Worm (Caenorhabditis elegans) whole organism, L4 larva: Measurements from ENCODE around the gene ubc-8.

Source experiments
- D1046.2 ChIP-seq: fragments of 200-800 bp; sonication (Bioruptor generic); IDR thresholded peaks from 2 replicates; pipeline ENCODE4 v1.3.6; 2022; ENCODE audit warnings: missing genetic modification characterization, missing compliant biosample characterization
- F10B5.3 ChIP-seq: sonication (generic microtip); optimal IDR thresholded peaks from 2 replicates; lab custom pipeline; 2016; ENCODE audit warnings: mild to moderate bottlenecking, missing genetic modification characterization, missing compliant biosample characterization
- F26F4.8 ChIP-seq: fragments of 200-800 bp; sonication (Bioruptor generic); conservative IDR thresholded peaks from 2 replicates; pipeline ENCODE4 v1.3.6; 2022; ENCODE audit warnings: missing genetic modification characterization, missing compliant biosample characterization
- F37D6.2 ChIP-seq: sonication (generic microtip); optimal IDR thresholded peaks from 2 replicates; lab custom pipeline; 2016; ENCODE audit warnings: mild to moderate bottlenecking, missing genetic modification characterization, missing compliant biosample characterization
- T20F7.1 ChIP-seq: fragments of 200-800 bp; sonication (Bioruptor generic); optimal IDR thresholded peaks from 2 replicates; lab custom pipeline; 2018; ENCODE audit warnings: mild to moderate bottlenecking, missing genetic modification characterization, missing compliant biosample characterization
- Y5F2A.4 ChIP-seq: fragments of 200-800 bp; sonication (Bioruptor generic); optimal IDR thresholded peaks from 2 replicates; lab custom pipeline; 2018; ENCODE audit warnings: mild to moderate bottlenecking, missing genetic modification characterization, missing compliant biosample characterization
- ama-1 ChIP-seq: fragments of 150-350 bp; optimal IDR thresholded peaks from 2 replicates; lab custom pipeline; 2014; ENCODE audit warnings: inconsistent platforms, mixed read lengths
- ceh-28 ChIP-seq: fragments of 150-350 bp; optimal IDR thresholded peaks from 2 replicates; lab custom pipeline; 2014; ENCODE audit warnings: missing biosample characterization, missing genetic modification reagents, missing genetic modification characterization
- ceh-32 ChIP-seq: sonication (generic microtip); optimal IDR thresholded peaks from 2 replicates; lab custom pipeline; 2016; ENCODE audit warnings: mild to moderate bottlenecking, missing genetic modification characterization, missing compliant biosample characterization; ENCODE audit not compliant: poor library complexity
- ceh-62 ChIP-seq: sonication (generic microtip); optimal IDR thresholded peaks from 2 replicates; lab custom pipeline; 2017; ENCODE audit warnings: missing biosample characterization, missing genetic modification characterization
- ceh-82 ChIP-seq: sonication (generic microtip); optimal IDR thresholded peaks from 2 replicates; lab custom pipeline; 2017; ENCODE audit warnings: missing biosample characterization, missing genetic modification characterization
- cey-2 ChIP-seq: sonication (generic microtip); optimal IDR thresholded peaks from 3 replicates; lab custom pipeline; 2017; ENCODE audit warnings: missing genetic modification characterization, mild to moderate bottlenecking, missing compliant biosample characterization, antibody characterized with exemption, borderline replicate concordance; ENCODE audit not compliant: insufficient read depth
- daf-12 ChIP-seq: fragments of 150-350 bp; optimal IDR thresholded peaks from 2 replicates; lab custom pipeline; 2014; ENCODE audit warnings: missing biosample characterization, missing genetic modification reagents, missing genetic modification characterization
- daf-19 ChIP-seq: fragments of 200-800 bp; sonication (Bioruptor generic); conservative IDR thresholded peaks from 2 replicates; pipeline ENCODE4 v1.3.6; 2022; ENCODE audit warnings: missing genetic modification characterization, missing compliant biosample characterization
- daf-8 ChIP-seq: fragments of 200-800 bp; sonication (Bioruptor generic); IDR thresholded peaks from 2 replicates; pipeline ENCODE4 v1.3.6; 2022; ENCODE audit warnings: missing genetic modification characterization, missing compliant biosample characterization
- dmd-8 ChIP-seq: fragments of 200-800 bp; sonication (Bioruptor generic); IDR thresholded peaks from 2 replicates; pipeline ENCODE4 v1.3.6; 2022; ENCODE audit warnings: missing genetic modification characterization, missing compliant biosample characterization
- dmd-9 ChIP-seq: fragments of 200-800 bp; sonication (Bioruptor generic); IDR thresholded peaks from 2 replicates; pipeline ENCODE4 v1.3.6; 2022; ENCODE audit warnings: missing genetic modification reagents, missing genetic modification characterization, missing compliant biosample characterization
- duxl-1 ChIP-seq: sonication (generic microtip); optimal IDR thresholded peaks from 2 replicates; lab custom pipeline; 2016; ENCODE audit warnings: mild to moderate bottlenecking, missing genetic modification characterization, moderate library complexity, missing compliant biosample characterization; ENCODE audit not compliant: poor library complexity
- egl-27 ChIP-seq: sonication (generic microtip); optimal IDR thresholded peaks from 3 replicates; lab custom pipeline; 2017; ENCODE audit warnings: missing biosample characterization, missing genetic modification reagents, missing genetic modification characterization
- fkh-10 ChIP-seq: fragments of 150-350 bp; optimal IDR thresholded peaks from 2 replicates; lab custom pipeline; 2014; ENCODE audit warnings: missing biosample characterization, missing genetic modification reagents, missing genetic modification characterization
- fos-1 ChIP-seq: fragments of 150-350 bp; optimal IDR thresholded peaks from 2 replicates; lab custom pipeline; 2014; ENCODE audit warnings: missing biosample characterization, missing genetic modification characterization
- hmg-1.1 ChIP-seq: fragments of 200-800 bp; sonication (Bioruptor generic); IDR thresholded peaks from 2 replicates; pipeline ENCODE4 v1.3.6; 2022; ENCODE audit warnings: missing genetic modification reagents, missing genetic modification characterization, missing compliant biosample characterization
- jun-1 ChIP-seq: fragments of 150-350 bp; optimal IDR thresholded peaks from 2 replicates; lab custom pipeline; 2014; ENCODE audit warnings: missing biosample characterization, missing genetic modification reagents, missing genetic modification characterization
- lim-7 ChIP-seq: fragments of 200-800 bp; sonication (Bioruptor generic); IDR thresholded peaks from 2 replicates; pipeline ENCODE4 v1.3.6; 2022; ENCODE audit warnings: missing genetic modification characterization, missing compliant biosample characterization
- lin-13 ChIP-seq: fragments of 150-350 bp; optimal IDR thresholded peaks from 2 replicates; lab custom pipeline; 2014; ENCODE audit warnings: missing biosample characterization, missing genetic modification reagents, missing genetic modification characterization
- lin-15B ChIP-seq: fragments of 150-350 bp; sonication (generic microtip); optimal IDR thresholded peaks from 3 replicates; lab custom pipeline; 2014; ENCODE audit warnings: missing biosample characterization, missing genetic modification characterization
- lin-29 ChIP-seq: fragments of 200-800 bp; sonication (Bioruptor generic); IDR thresholded peaks from 2 replicates; pipeline ENCODE4 v1.3.6; 2022; ENCODE audit warnings: missing genetic modification reagents, missing genetic modification characterization, missing compliant biosample characterization
- madf-9 ChIP-seq: fragments of 200-800 bp; sonication (Bioruptor generic); conservative IDR thresholded peaks from 2 replicates; pipeline ENCODE4 v1.3.6; 2022; ENCODE audit warnings: missing genetic modification reagents, missing genetic modification characterization, missing compliant biosample characterization
- mep-1 ChIP-seq: fragments of 150-350 bp; sonication (generic microtip); optimal IDR thresholded peaks from 3 replicates; lab custom pipeline; 2014; ENCODE audit warnings: missing biosample characterization, missing genetic modification characterization
- nhr-102 ChIP-seq: sonication (generic microtip); optimal IDR thresholded peaks from 2 replicates; lab custom pipeline; 2016; ENCODE audit warnings: mild to moderate bottlenecking, missing genetic modification characterization, moderate library complexity, missing compliant biosample characterization
- nhr-11 ChIP-seq: fragments of 150-350 bp; optimal IDR thresholded peaks from 2 replicates; lab custom pipeline; 2014; ENCODE audit warnings: missing biosample characterization, missing genetic modification characterization
- nhr-111 ChIP-seq: fragments of 200-800 bp; sonication (Bioruptor generic); optimal IDR thresholded peaks from 2 replicates; lab custom pipeline; 2018; ENCODE audit warnings: mild to moderate bottlenecking, missing genetic modification characterization, missing compliant biosample characterization
- nhr-237 ChIP-seq: sonication (generic microtip); optimal IDR thresholded peaks from 2 replicates; lab custom pipeline; 2017; ENCODE audit warnings: missing biosample characterization, missing genetic modification characterization
- nhr-25 ChIP-seq: sonication (generic microtip); optimal IDR thresholded peaks from 2 replicates; lab custom pipeline; 2017; ENCODE audit warnings: missing genetic modification characterization, mild to moderate bottlenecking, missing compliant biosample characterization, antibody characterized with exemption, moderate library complexity, borderline replicate concordance; ENCODE audit not compliant: insufficient read depth
- nhr-28 ChIP-seq: fragments of 150-350 bp; optimal IDR thresholded peaks from 2 replicates; lab custom pipeline; 2014; ENCODE audit warnings: missing biosample characterization, missing genetic modification characterization
- nhr-42 ChIP-seq: fragments of 200-800 bp; sonication (Bioruptor generic); IDR thresholded peaks from 2 replicates; pipeline ENCODE4 v1.3.6; 2022; ENCODE audit warnings: missing genetic modification characterization, missing compliant biosample characterization
- nhr-48 ChIP-seq: sonication (generic microtip); optimal IDR thresholded peaks from 2 replicates; lab custom pipeline; 2016; ENCODE audit warnings: mild to moderate bottlenecking, missing genetic modification characterization, missing compliant biosample characterization
- nhr-6 ChIP-seq: fragments of 150-350 bp; optimal IDR thresholded peaks from 2 replicates; lab custom pipeline; 2014; ENCODE audit warnings: missing biosample characterization, missing genetic modification characterization
- php-3 ChIP-seq: fragments of 200-800 bp; sonication (Bioruptor generic); IDR thresholded peaks from 2 replicates; pipeline ENCODE4 v1.3.6; 2022; ENCODE audit warnings: missing genetic modification reagents, missing genetic modification characterization, missing compliant biosample characterization
- pqm-1 ChIP-seq: sonication (generic microtip); optimal IDR thresholded peaks from 2 replicates; lab custom pipeline; 2017; ENCODE audit warnings: missing biosample characterization, missing genetic modification characterization
- rbr-2 ChIP-seq: sonication (generic microtip); optimal IDR thresholded peaks from 2 replicates; lab custom pipeline; 2016; ENCODE audit warnings: missing genotype, missing genetic modification characterization, missing compliant biosample characterization
- saeg-2 ChIP-seq: fragments of 200-800 bp; sonication (Bioruptor generic); IDR thresholded peaks from 2 replicates; pipeline ENCODE4 v1.3.6; 2022; ENCODE audit warnings: missing genetic modification reagents, missing genetic modification characterization, missing compliant biosample characterization
- skn-1 ChIP-seq: fragments of 150-350 bp; optimal IDR thresholded peaks from 2 replicates; lab custom pipeline; 2014; ENCODE audit warnings: missing biosample characterization, missing genetic modification characterization
- snpc-4 ChIP-seq: fragments of 150-350 bp; optimal IDR thresholded peaks from 2 replicates; lab custom pipeline; 2014; ENCODE audit warnings: missing biosample characterization, missing genetic modification characterization
- spr-3 ChIP-seq: fragments of 200-800 bp; sonication (Bioruptor generic); optimal IDR thresholded peaks from 2 replicates; lab custom pipeline; 2018; ENCODE audit warnings: mild to moderate bottlenecking, missing genetic modification characterization, missing compliant biosample characterization
- unc-62 ChIP-seq, 3 experiments: fragments of 150-350 bp in 1 of 3; sonication (generic microtip); optimal IDR thresholded peaks in 2 of 3; peaks in 1 of 3; 1 replicate in 1 of 3; 2 replicates in 2 of 3; lab custom pipeline; 2014 to 2017; ENCODE audit warnings: missing biosample characterization in 3 of 3, missing genetic modification characterization in 3 of 3, missing genetic modification reagents in 3 of 3, missing genotype in 1 of 3
- vab-7 ChIP-seq: fragments of 200-800 bp; sonication (Bioruptor generic); IDR thresholded peaks from 2 replicates; pipeline ENCODE4 v1.3.6; 2022; ENCODE audit warnings: missing genetic modification reagents, missing genetic modification characterization, missing compliant biosample characterization
- zag-1 ChIP-seq: fragments of 150-350 bp; optimal IDR thresholded peaks from 2 replicates; lab custom pipeline; 2014; ENCODE audit warnings: missing biosample characterization, missing genetic modification characterization
- zfp-3 ChIP-seq: fragments of 200-800 bp; sonication (Bioruptor generic); conservative IDR thresholded peaks from 2 replicates; pipeline ENCODE4 v1.3.6; 2022; ENCODE audit warnings: missing genetic modification reagents, missing genetic modification characterization, missing compliant biosample characterization
- zip-11 ChIP-seq: fragments of 200-800 bp; sonication (Bioruptor generic); IDR thresholded peaks from 2 replicates; pipeline ENCODE4 v1.3.6; 2022; ENCODE audit warnings: missing genetic modification characterization, missing compliant biosample characterization
- ztf-11 ChIP-seq: fragments of 150-350 bp; optimal IDR thresholded peaks from 2 replicates; lab custom pipeline; 2014; ENCODE audit warnings: missing biosample characterization, missing genetic modification characterization
- ztf-7 ChIP-seq: fragments of 150-350 bp; optimal IDR thresholded peaks from 2 replicates; lab custom pipeline; 2014; ENCODE audit warnings: missing biosample characterization, missing genetic modification characterization

Gene ubc-8

DNA sequence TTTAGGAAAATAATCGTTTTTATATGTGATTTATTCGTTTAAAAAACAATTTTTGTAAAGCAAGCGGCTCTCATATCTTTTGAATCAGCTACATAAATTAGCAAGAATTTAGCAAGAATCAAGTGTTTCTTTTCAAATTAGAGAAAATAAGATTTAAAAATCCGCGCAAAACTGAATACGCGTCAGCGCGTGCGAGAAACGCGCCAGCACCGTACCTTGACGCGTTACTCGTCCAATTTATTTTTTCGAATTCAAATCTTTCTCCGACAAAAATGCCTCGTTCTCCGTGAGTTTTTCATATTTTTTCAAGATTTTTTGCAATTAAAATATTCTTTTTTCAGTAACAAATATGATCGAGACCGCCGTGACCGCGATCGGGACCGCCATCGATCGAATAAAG, 30.8 kb downstream of the ubc-8 start, which contains the start of gene Y94H6A.3 (continued):
- TF ChIP-seq F26F4.8 (GFP tag; lab: Robert Waterston, UW) (no peak), vab-7 (GFP tag; lab: Robert Waterston, UW) (no peak), nhr-48 (tag; lab: Kevin White, UChicago) (peak; percentile 16), nhr-11 (peak; percentile 64), ceh-32 (no peak), duxl-1 (tag; lab: Kevin White, UChicago) (peak; percentile 65), zag-1 (tag; lab: Kevin White, UChicago) (no peak), fos-1 (tag; lab: Kevin White, UChicago) (no peak), unc-62 (GFP tag; optimal IDR thresholded peaks at IDR 0.05 in 1 of 2; lab: Kevin White, UChicago) (peak in 1 of 2 experiments; percentile 79), unc-62 (tag; optimal IDR thresholded peaks at IDR 0.05; lab: Kevin White, UChicago) (no peak), nhr-25 (tag; lab: Kevin White, UChicago) (no peak), lin-15B (peak; percentile 55), skn-1 (tag; lab: Kevin White, UChicago) (no peak), ceh-82 (no peak), nhr-42 (GFP tag; lab: Robert Waterston, UW) (peak; percentile 74; the same call in 1 of the 2 replicates), madf-9 (GFP tag; lab: Robert Waterston, UW) (0 out of 2 replicates have a peak, but pooled peaks have one; percentile 20), php-3 (GFP tag; lab: Robert Waterston, UW) (0 out of 2 replicates have a peak, but pooled peaks have one; percentile 43), lim-7 (GFP tag; lab: Robert Waterston, UW) (no peak), ceh-62 (no peak), zip-11 (GFP tag; lab: Robert Waterston, UW) (no peak), lin-29 (GFP tag; lab: Robert Waterston, UW) (no peak), saeg-2 (no peak), fkh-10 (peak; percentile 54), hmg-1.1 (GFP tag; lab: Robert Waterston, UW) (peak; percentile 81), D1046.2 (GFP tag; lab: Robert Waterston, UW) (no peak), ceh-28 (tag; lab: Kevin White, UChicago) (no peak), spr-3 (GFP tag; lab: Kevin White, UChicago) (peak; percentile 50), nhr-111 (GFP tag; lab: Kevin White, UChicago) (no peak), ztf-7 (peak; percentile 44), F10B5.3 (tag; lab: Kevin White, UChicago) (peak; percentile 56), pqm-1 (no peak), zfp-3 (GFP tag; lab: Robert Waterston, UW) (peak; percentile 78; the same call in 1 of the 2 replicates), snpc-4 (tag; lab: Kevin White, UChicago) (no peak), rbr-2 (tag; lab: Kevin White, UChicago) (peak; percentile 79), ztf-11 (tag; lab: Kevin White, UChicago) (no peak), dmd-8 (GFP tag; lab: Robert Waterston, UW) (no peak), daf-19 (GFP tag; lab: Robert Waterston, UW) (no peak), nhr-102 (peak; percentile 68), mep-1 (peak; percentile 74), nhr-237 (tag; lab: Kevin White, UChicago) (no peak), nhr-6 (peak; percentile 77), T20F7.1 (peak; percentile 84), jun-1 (tag; lab: Kevin White, UChicago) (peak; percentile 80), dmd-9 (GFP tag; lab: Robert Waterston, UW) (no peak), cey-2 (no peak), Y5F2A.4 (GFP tag; lab: Kevin White, UChicago) (no peak), daf-12 (tag; lab: Kevin White, UChicago) (no peak), ama-1 (lab: Kevin White, UChicago) (peak; percentile 66), F37D6.2 (tag; lab: Kevin White, UChicago) (peak; percentile 72), daf-8 (GFP tag; lab: Robert Waterston, UW) (no peak), egl-27 (tag; lab: Kevin White, UChicago) (no peak), lin-13 (peak; percentile 87), nhr-28 (tag; lab: Kevin White, UChicago) (peak; percentile 54)
